Worm (Caenorhabditis elegans) whole organism, L1 larva: ENCODE data around the gene W07G4.2.

Experiments used
- blmp-1 ChIP-seq: fragments of 150-350 bp; optimal IDR thresholded peaks from 2 replicates; lab custom pipeline; 2014; ENCODE audit warnings: missing biosample characterization, missing genetic modification characterization
- ces-1 ChIP-seq: fragments of 150-350 bp; optimal IDR thresholded peaks from 2 replicates; lab custom pipeline; 2014; ENCODE audit warnings: missing biosample characterization, missing genetic modification reagents, missing genetic modification characterization
- dpl-1 ChIP-seq, 3 experiments: fragments of 150-350 bp in 2 of 3; sonication (generic microtip) in 1 of 3; optimal IDR thresholded peaks; 2 replicates each; lab custom pipeline; 2014 to 2017; ENCODE audit warnings: missing biosample characterization in 3 of 3, missing genetic modification characterization in 3 of 3, missing genetic modification reagents in 3 of 3
- lin-13 ChIP-seq: fragments of 150-350 bp; optimal IDR thresholded peaks from 2 replicates; lab custom pipeline; 2014; ENCODE audit warnings: missing biosample characterization, missing genetic modification reagents, missing genetic modification characterization
- lin-35 ChIP-seq, 2 experiments: fragments of 150-350 bp; optimal IDR thresholded peaks; 2 replicates each; lab custom pipeline; 2014; ENCODE audit warnings: missing biosample characterization in 2 of 2, missing genetic modification characterization in 2 of 2, missing genetic modification reagents in 2 of 2
- nhr-47 ChIP-seq: sonication (generic microtip); optimal IDR thresholded peaks from 2 replicates; lab custom pipeline; 2016; ENCODE audit warnings: mild to moderate bottlenecking, missing genetic modification characterization, moderate library complexity, missing compliant biosample characterization
- nhr-76 ChIP-seq: sonication (generic microtip); optimal IDR thresholded peaks from 2 replicates; lab custom pipeline; 2017; ENCODE audit warnings: missing biosample characterization, missing genetic modification characterization
- nhr-77 ChIP-seq: fragments of 150-350 bp; optimal IDR thresholded peaks from 2 replicates; lab custom pipeline; 2014; ENCODE audit warnings: missing biosample characterization, missing genetic modification characterization
- pqm-1 ChIP-seq: sonication (generic microtip); optimal IDR thresholded peaks from 3 replicates; lab custom pipeline; 2017; ENCODE audit warnings: missing biosample characterization, missing genetic modification characterization
- rnt-1 ChIP-seq: sonication (generic microtip); optimal IDR thresholded peaks from 2 replicates; lab custom pipeline; 2016; ENCODE audit warnings: mild to moderate bottlenecking, missing genetic modification characterization, moderate library complexity, missing compliant biosample characterization
- tbx-2 ChIP-seq: sonication (generic microtip); optimal IDR thresholded peaks from 2 replicates; lab custom pipeline; 2016; ENCODE audit warnings: missing genetic modification characterization, missing compliant biosample characterization
- zip-4 ChIP-seq: fragments of 200-800 bp; sonication (Bioruptor generic); optimal IDR thresholded peaks from 2 replicates; lab custom pipeline; 2018; ENCODE audit warnings: mild to moderate bottlenecking, missing genetic modification characterization, moderate library complexity, missing compliant biosample characterization

ce11 chrV:13085227-13085640 lies 48.9 kb upstream of the W07G4.2 start:
- TF ChIP-seq lin-35 (GFP tag; optimal IDR thresholded peaks at IDR 0.05; lab: Kevin White, UChicago) (peak in 1 of 2 experiments; percentile 69), nhr-77 (tag; lab: Kevin White, UChicago) (no peak), lin-13 (GFP tag; lab: Kevin White, UChicago) (no peak), ces-1 (no peak), nhr-76 (tag; lab: Kevin White, UChicago) (no peak), tbx-2 (tag; lab: Kevin White, UChicago) (peak; percentile 35), rnt-1 (tag; lab: Kevin White, UChicago) (no peak), nhr-47 (tag; lab: Kevin White, UChicago) (no peak), blmp-1 (tag; lab: Kevin White, UChicago) (peak; percentile 41), pqm-1 (tag; lab: Kevin White, UChicago) (no peak), zip-4 (GFP tag; lab: Kevin White, UChicago) (no peak), dpl-1 (GFP tag; optimal IDR thresholded peaks at IDR 0.05; lab: Kevin White, UChicago) (peak in 1 of 3 experiments; percentile 37)
